Worm (Caenorhabditis elegans): Measurements from ENCODE around the gene M117.1.
A peak's percentile ranks its signal among the peaks of the same experiment; 100 is the strongest.

M117.1 gene

DNA sequence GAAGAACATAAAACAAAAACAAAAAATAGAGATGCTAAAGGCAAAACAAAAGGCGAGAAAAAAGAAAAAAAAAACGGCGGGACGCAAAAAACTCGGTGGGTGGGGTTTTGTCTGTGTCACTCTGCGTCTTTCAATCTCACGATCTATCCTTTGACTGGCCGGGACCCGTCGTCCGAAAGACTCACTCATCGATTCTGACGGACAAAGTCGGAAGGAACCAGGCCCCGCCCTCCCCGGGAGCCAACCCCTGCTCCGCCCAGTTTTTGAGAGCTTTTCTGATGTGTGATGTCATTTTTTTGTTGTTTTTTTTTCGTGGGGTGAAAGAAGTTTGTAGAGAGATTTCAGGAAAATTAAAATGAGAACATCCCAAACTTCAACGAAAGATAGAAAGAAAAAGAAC, 20.9 kb upstream of the M117.1 start (continued):
- TF ChIP-seq nhr-90 (tag; optimal IDR thresholded peaks at IDR 0.05; ENCODE audit: poor library complexity), result no peak
- TF ChIP-seq unc-130 (tag; optimal IDR thresholded peaks at IDR 0.05), result no peak
- peak; percentile 16 for TF ChIP-seq fkh-10 (GFP tag; optimal IDR thresholded peaks at IDR 0.05)
- TF ChIP-seq rnt-1 (tag; optimal IDR thresholded peaks at IDR 0.05), result no peak
- TF ChIP-seq fkh-8 (tag; optimal IDR thresholded peaks at IDR 0.05), result peak; percentile 11

DNA sequence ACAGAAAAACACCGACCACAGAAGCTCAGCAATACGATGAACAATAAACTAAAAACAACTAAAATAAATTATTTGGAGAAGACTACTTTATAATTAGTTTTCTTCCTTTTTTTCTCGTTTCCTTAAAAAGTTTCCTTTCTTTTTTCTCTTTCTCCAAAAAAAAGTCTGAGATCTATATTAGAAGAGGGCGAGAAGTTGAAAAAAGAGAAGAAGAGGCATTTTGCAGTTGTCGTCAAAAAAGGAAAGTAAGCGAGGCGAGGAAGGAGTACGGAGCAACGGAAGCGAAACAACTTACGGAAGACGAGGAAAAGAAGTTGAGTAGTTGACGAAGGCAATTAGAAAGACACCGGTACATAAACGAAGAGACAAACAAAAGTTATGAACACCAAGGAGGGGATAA, 18.1 kb upstream of the M117.1 start:
- TF ChIP-seq egl-13 (tag; optimal IDR thresholded peaks at IDR 0.05) (no peak), lsy-2 (tag; optimal IDR thresholded peaks at IDR 0.05) (no peak), lin-14 (GFP tag; optimal IDR thresholded peaks at IDR 0.05) (peak; percentile 54), fkh-10 (GFP tag; optimal IDR thresholded peaks at IDR 0.05) (peak; percentile 80), ztf-4 (tag; optimal IDR thresholded peaks at IDR 0.05) (no peak), tlp-1 (tag; optimal IDR thresholded peaks at IDR 0.05) (no peak), zag-1 (tag; optimal IDR thresholded peaks at IDR 0.05) (no peak)

DNA sequence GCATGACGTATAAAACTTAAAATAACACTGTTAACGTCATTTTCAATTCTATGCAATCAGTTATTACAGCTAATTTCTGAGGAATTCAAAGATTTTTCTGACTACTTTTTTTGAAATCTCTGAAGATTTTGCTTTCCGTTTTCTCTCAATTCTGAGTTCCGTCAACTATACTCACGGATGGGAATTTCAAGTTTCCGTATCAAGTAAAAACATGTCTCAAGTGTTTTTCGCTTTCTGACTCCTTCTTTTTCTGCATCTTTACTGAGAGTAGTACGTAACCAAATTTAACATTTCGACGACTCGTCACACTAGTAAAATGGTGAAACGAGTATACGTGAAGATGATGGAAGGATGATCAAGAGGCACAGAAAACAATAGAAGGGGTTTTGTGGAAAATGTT, 17.2 kb upstream of the M117.1 start:
- TF ChIP-seq snu-23 (GFP tag; optimal IDR thresholded peaks at IDR 0.05) (no peak), hlh-4 (tag; optimal IDR thresholded peaks at IDR 0.05) (no peak), fkh-10 (GFP tag; optimal IDR thresholded peaks at IDR 0.05) (peak; percentile 75), lin-14 (GFP tag; optimal IDR thresholded peaks at IDR 0.05) (peak; percentile 13)

DNA sequence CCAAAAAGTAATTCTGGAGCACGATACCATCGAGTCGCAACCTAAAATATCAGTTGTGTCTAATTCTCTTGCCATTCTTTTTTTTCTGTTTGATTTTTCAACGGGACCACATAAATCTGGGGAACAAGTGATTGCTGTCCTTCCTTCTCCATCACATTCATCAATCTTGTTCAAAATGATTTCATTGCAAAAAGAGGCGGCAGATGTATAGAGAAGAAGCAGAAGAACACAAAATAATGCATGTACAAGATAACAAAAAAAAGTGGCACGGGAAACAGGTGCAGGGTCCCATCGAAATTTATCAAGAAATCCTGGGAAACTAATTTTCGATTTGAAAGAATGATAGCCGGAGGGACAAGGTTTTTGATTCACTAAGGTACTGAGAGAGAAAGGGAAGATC, 14.8 kb upstream of the M117.1 start:
- TF ChIP-seq lin-14 (GFP tag; optimal IDR thresholded peaks at IDR 0.05), result peak; percentile 72
- peak; percentile 36 for TF ChIP-seq rnt-1 (tag; optimal IDR thresholded peaks at IDR 0.05)
- TF ChIP-seq pag-3 (tag; optimal IDR thresholded peaks at IDR 0.05; ENCODE audit: borderline replicate concordance, insufficient read depth), result peak; percentile 63
- no peak for TF ChIP-seq ceh-90 (tag; optimal IDR thresholded peaks at IDR 0.05)
- TF ChIP-seq aly-2 (tag; optimal IDR thresholded peaks at IDR 0.05), result no peak
- TF ChIP-seq aha-1 (tag; optimal IDR thresholded peaks at IDR 0.05), result no peak
- TF ChIP-seq snpc-4 (tag; optimal IDR thresholded peaks at IDR 0.05), result no peak
- peak; percentile 52 for TF ChIP-seq nhr-71 (tag; optimal IDR thresholded peaks at IDR 0.05)
- no peak for TF ChIP-seq efl-1 (optimal IDR thresholded peaks at IDR 0.05)
- no peak for TF ChIP-seq efl-1 (GFP tag; optimal IDR thresholded peaks at IDR 0.05 in 1 of 2)

DNA sequence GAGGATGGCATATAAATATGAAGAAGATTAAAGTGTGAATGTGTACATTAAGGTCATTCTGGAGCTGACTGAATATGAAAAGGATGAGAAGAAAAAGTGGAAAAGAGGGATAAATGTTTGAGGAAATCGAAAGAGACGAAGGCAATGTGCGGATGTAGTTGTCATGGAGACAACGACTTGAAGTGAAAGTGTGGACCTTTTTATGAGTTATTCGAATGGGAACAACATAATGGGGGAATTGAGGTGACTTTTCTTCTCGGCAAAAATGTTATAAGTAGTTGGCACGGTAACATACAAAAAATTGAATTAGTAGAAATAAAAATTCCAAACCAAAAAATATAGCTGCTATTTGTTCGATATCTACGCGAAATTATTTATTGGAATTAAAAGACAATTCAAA, 13.0 kb upstream of the M117.1 start, which contains the start of gene dyf-18:
Gene dyf-18 (minus strand): TSS at position 101 of the 400 bp plus-strand sequence.
- TF ChIP-seq C16A3.4 (tag; optimal IDR thresholded peaks at IDR 0.05), result no peak
- TF ChIP-seq nhr-85 (tag), result no peak
- no peak for TF ChIP-seq lin-14 (GFP tag; optimal IDR thresholded peaks at IDR 0.05)
- no peak for TF ChIP-seq ceh-90 (tag; optimal IDR thresholded peaks at IDR 0.05)
- TF ChIP-seq ceh-82 (tag; optimal IDR thresholded peaks at IDR 0.05), result no peak
- no peak for TF ChIP-seq jun-1 (tag; optimal IDR thresholded peaks at IDR 0.05)
- no peak for TF ChIP-seq tlp-1 (tag; optimal IDR thresholded peaks at IDR 0.05)
- no peak for TF ChIP-seq mab-9 (GFP tag; IDR thresholded peaks at IDR 0.05)
- no peak for TF ChIP-seq lir-3 (tag; optimal IDR thresholded peaks at IDR 0.05; ENCODE audit: poor library complexity)
- TF ChIP-seq nhr-71 (tag; optimal IDR thresholded peaks at IDR 0.05), result no peak
- no peak for TF ChIP-seq ztf-4 (tag; optimal IDR thresholded peaks at IDR 0.05)
- no peak for TF ChIP-seq aha-1 (tag; optimal IDR thresholded peaks at IDR 0.05)
- no peak for TF ChIP-seq nhr-19 (GFP tag; conservative IDR thresholded peaks at IDR 0.05)

DNA sequence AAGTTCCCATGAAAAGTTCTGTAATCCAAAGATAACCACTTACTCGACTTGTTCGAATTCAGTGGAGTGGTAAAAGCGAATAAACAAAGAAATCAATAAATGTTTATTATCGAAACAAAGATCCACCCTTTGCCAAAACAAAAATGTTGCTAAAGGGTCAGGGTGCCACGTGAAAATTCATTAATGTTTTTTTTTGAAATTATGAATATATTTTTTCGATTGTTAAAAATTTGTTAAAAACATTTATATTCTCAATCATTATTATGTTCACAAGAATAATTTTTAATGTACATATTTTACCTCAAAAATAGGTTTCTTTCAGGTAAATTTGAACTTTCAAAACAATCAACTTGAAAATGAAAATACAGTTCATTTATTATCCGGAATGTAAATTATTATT, 11.0 kb upstream of the M117.1 start, which contains the start of gene H01G02.4:
Gene H01G02.4 (minus strand): TSS at position 101 of the 400 bp plus-strand sequence.
- TF ChIP-seq mep-1 (tag; optimal IDR thresholded peaks at IDR 0.05) (no peak), jun-1 (tag; optimal IDR thresholded peaks at IDR 0.05) (no peak), grh-1 (GFP tag; IDR thresholded peaks at IDR 0.05) (no peak), mef-2 (tag; optimal IDR thresholded peaks at IDR 0.05) (no peak)

Data from whole organism, L1 larva.